Fruit fly (Drosophila melanogaster): Measurements from ENCODE around the gene Vha100-1.

Gene Vha100-1

dm6 chr3R:29112398-29113150, 18.4 kb upstream of the Vha100-1 start, which contains the start of the genes alpha-Man-Ib and Pdhb (continued):
- TF ChIP-seq CG7271 (tag; optimal IDR thresholded peaks at IDR 0.05) (peak; percentile 1), ATbp (GFP tag; optimal IDR thresholded peaks at IDR 0.05) (peak; percentile 49), Aef1 (GFP tag; IDR thresholded peaks at IDR 0.05) (peak; percentile 82), sens-2 (GFP tag; IDR thresholded peaks at IDR 0.05) (peak; percentile 57; the same call in 1 of the 2 replicates), cas (GFP tag; IDR thresholded peaks at IDR 0.05) (peak; percentile 76), Dbx (GFP tag; IDR thresholded peaks at IDR 0.05) (peak; percentile 88), sim (GFP tag; IDR thresholded peaks at IDR 0.05) (no peak), CG6254 (GFP tag; optimal IDR thresholded peaks at IDR 0.05) (no peak), Fer2 (tag; optimal IDR thresholded peaks at IDR 0.05) (peak; percentile 66), CG12299 (tag; optimal IDR thresholded peaks at IDR 0.05) (peak; percentile 50), HmgZ (tag; optimal IDR thresholded peaks at IDR 0.05) (peak; percentile 75), caup (GFP tag; optimal IDR thresholded peaks at IDR 0.05; ENCODE audit: severe bottlenecking) (peak; percentile 66), CG7928 (GFP tag; optimal IDR thresholded peaks at IDR 0.05) (peak; percentile 95), scrt (GFP tag; optimal IDR thresholded peaks at IDR 0.05) (peak; percentile 57), CG12942 (GFP tag; optimal IDR thresholded peaks at IDR 0.05) (peak; percentile 83), CG10366 (GFP tag; IDR thresholded peaks at IDR 0.05) (peak; percentile 75), CG17829 (tag; optimal IDR thresholded peaks at IDR 0.05) (peak; percentile 80), CG14014 (GFP tag; IDR thresholded peaks at IDR 0.05) (peak; percentile 71), fd96Cb (tag; optimal IDR thresholded peaks at IDR 0.05) (peak; percentile 70), toy (GFP tag; IDR thresholded peaks at IDR 0.05) (no peak), gt (GFP tag; IDR thresholded peaks at IDR 0.05) (peak; percentile 32; the same call in 1 of the 2 replicates), Fer3 (tag; optimal IDR thresholded peaks at IDR 0.05) (peak; percentile 78), CG10959 (GFP tag; IDR thresholded peaks at IDR 0.05) (peak; percentile 33; the same call in 1 of the 2 replicates), grn (GFP tag; optimal IDR thresholded peaks at IDR 0.05) (no peak), Ssrp (tag; optimal IDR thresholded peaks at IDR 0.05) (peak; percentile 81), ttk (GFP tag; IDR thresholded peaks at IDR 0.05) (peak; percentile 56; the same call in 1 of the 2 replicates), tgo (GFP tag; IDR thresholded peaks at IDR 0.05) (peak; percentile 83), E2f1 (GFP tag; IDR thresholded peaks at IDR 0.05) (peak; percentile 74), Side (GFP tag; optimal IDR thresholded peaks at IDR 0.05) (no peak), CG6791 (GFP tag; IDR thresholded peaks at IDR 0.05; ENCODE audit: partially characterized antibody) (no peak), CG7372 (GFP tag; IDR thresholded peaks at IDR 0.05) (peak; percentile 75), CG13123 (GFP tag; optimal IDR thresholded peaks at IDR 0.05) (peak; percentile 69), peb (GFP tag; IDR thresholded peaks at IDR 0.05) (peak; percentile 43; the same call in 1 of the 2 replicates), CG12219 (GFP tag; optimal IDR thresholded peaks at IDR 0.05) (peak; percentile 6), CG12155 (GFP tag; optimal IDR thresholded peaks at IDR 0.05) (peak; percentile 73), CG10274 (GFP tag; optimal IDR thresholded peaks at IDR 0.05) (peak; percentile 23), CG3281 (GFP tag; optimal IDR thresholded peaks at IDR 0.05) (peak; percentile 80), amos (GFP tag; IDR thresholded peaks at IDR 0.05; ENCODE audit: partially characterized antibody) (peak; percentile 29; the same call in 1 of the 2 replicates), Jarid2 (GFP tag; optimal IDR thresholded peaks at IDR 0.05) (peak; percentile 58), CG3407 (GFP tag; optimal IDR thresholded peaks at IDR 0.05) (peak; percentile 40), CG5953 (GFP tag; IDR thresholded peaks at IDR 0.05) (0 out of 2 replicates have a peak, but pooled peaks have one; percentile 5), CG13775 (GFP tag; optimal IDR thresholded peaks at IDR 0.05) (peak; percentile 89), CG13424 (tag; optimal IDR thresholded peaks at IDR 0.05) (peak; percentile 87), ewg (GFP tag; optimal IDR thresholded peaks at IDR 0.05) (peak; percentile 69), Myb (GFP tag; optimal IDR thresholded peaks at IDR 0.05) (peak; percentile 40), vvl (GFP tag; IDR thresholded peaks at IDR 0.05) (peak; percentile 87), kni (GFP tag; optimal IDR thresholded peaks at IDR 0.05) (no peak), CG7786 (GFP tag; optimal IDR thresholded peaks at IDR 0.05) (no peak), CG17568 (GFP tag; optimal IDR thresholded peaks at IDR 0.05) (no peak)
